Worm (Caenorhabditis elegans) whole organism, late embryonic: ENCODE measurements around the gene cap-2.

Experiments used
- K02D7.2 ChIP-seq: sonication (generic microtip); optimal IDR thresholded peaks from 2 replicates; lab custom pipeline; 2017; ENCODE audit warnings: mild to moderate bottlenecking, missing genetic modification characterization, missing compliant biosample characterization
- K09A11.1 ChIP-seq: sonication (generic microtip); optimal IDR thresholded peaks from 2 replicates; lab custom pipeline; 2017; ENCODE audit warnings: antibody characterized with exemption, mild to moderate bottlenecking, missing genetic modification characterization, missing compliant biosample characterization; ENCODE audit not compliant: insufficient read depth
- ama-1 ChIP-seq: fragments of 150-350 bp; optimal IDR thresholded peaks from 2 replicates; lab custom pipeline; 2014
- ceh-45 ChIP-seq: fragments of 200-800 bp; sonication (Bioruptor generic); IDR thresholded peaks from 2 replicates; pipeline ENCODE4 v1.3.6; 2022; ENCODE audit warnings: missing genetic modification reagents, missing genetic modification characterization, missing compliant biosample characterization
- fkh-10 ChIP-seq: fragments of 150-350 bp; optimal IDR thresholded peaks from 2 replicates; lab custom pipeline; 2014; ENCODE audit warnings: missing biosample characterization, missing genetic modification reagents, missing genetic modification characterization
- odd-2 ChIP-seq: sonication (generic microtip); optimal IDR thresholded peaks from 2 replicates; lab custom pipeline; 2017; ENCODE audit warnings: antibody characterized with exemption, mild to moderate bottlenecking, missing genetic modification characterization, missing compliant biosample characterization
- pag-3 ChIP-seq: sonication (generic microtip); optimal IDR thresholded peaks from 2 replicates; lab custom pipeline; 2016; ENCODE audit warnings: missing compliant biosample characterization, missing genetic modification characterization, borderline replicate concordance
- pha-4 ChIP-seq: fragments of 150-350 bp; optimal IDR thresholded peaks from 2 replicates; lab custom pipeline; 2018; ENCODE audit warnings: missing biosample characterization, missing genetic modification reagents, missing genetic modification characterization
- rnt-1 ChIP-seq: sonication (generic microtip); optimal IDR thresholded peaks from 2 replicates; lab custom pipeline; 2016; ENCODE audit warnings: missing genetic modification characterization, missing compliant biosample characterization

ce11 chrII:10868670-10869246, at the start of gene cap-2, which contains the start of gene gmps-1:
- TF ChIP-seq ama-1 (lab: Kevin White, UChicago) (no peak), K09A11.1 (tag; lab: Kevin White, UChicago) (no peak), rnt-1 (tag; lab: Kevin White, UChicago) (peak; percentile 29), K02D7.2 (no peak), pag-3 (tag; lab: Kevin White, UChicago) (no peak), pha-4 (no peak), odd-2 (tag; lab: Kevin White, UChicago) (no peak), fkh-10 (GFP tag; lab: Kevin White, UChicago) (no peak), ceh-45 (GFP tag; lab: Robert Waterston, UW) (no peak)
